Worm (Caenorhabditis elegans) whole organism, young adult: ENCODE data around the gene nmur-2.

Experiments used
- B0035.1 ChIP-seq: sonication (generic microtip); optimal IDR thresholded peaks from 2 replicates; lab custom pipeline; 2016; ENCODE audit warnings: missing genetic modification characterization, mild to moderate bottlenecking, missing compliant biosample characterization, missing genotype, missing genetic modification reagents
- C06A6.2 ChIP-seq: fragments of 200-800 bp; sonication (Bioruptor generic); conservative IDR thresholded peaks from 2 replicates; pipeline ENCODE4 v1.3.6; 2022; ENCODE audit warnings: missing genetic modification characterization, missing compliant biosample characterization
- F55B11.4 ChIP-seq: sonication (generic microtip); optimal IDR thresholded peaks from 2 replicates; lab custom pipeline; 2016; ENCODE audit warnings: missing compliant biosample characterization, missing genetic modification characterization, borderline replicate concordance; ENCODE audit not compliant: insufficient read depth
- K11D2.4 ChIP-seq: fragments of 200-800 bp; sonication (Bioruptor generic); IDR thresholded peaks from 2 replicates; pipeline ENCODE4 v1.3.6; 2022; ENCODE audit warnings: missing genetic modification reagents, missing genetic modification characterization, missing compliant biosample characterization
- Y53F4B.3 ChIP-seq: fragments of 200-800 bp; sonication (Bioruptor generic); IDR thresholded peaks from 2 replicates; pipeline ENCODE4 v1.3.6; 2022; ENCODE audit warnings: missing genetic modification reagents, missing genetic modification characterization, missing compliant biosample characterization
- athp-1 ChIP-seq: sonication (generic microtip); optimal IDR thresholded peaks from 2 replicates; lab custom pipeline; 2017; ENCODE audit warnings: mild to moderate bottlenecking, missing genetic modification characterization, missing compliant biosample characterization
- attf-3 ChIP-seq: fragments of 200-800 bp; sonication (Bioruptor generic); conservative IDR thresholded peaks from 2 replicates; pipeline ENCODE4 v1.3.6; 2022; ENCODE audit warnings: missing genetic modification reagents, missing genetic modification characterization, missing compliant biosample characterization
- attf-5 ChIP-seq: fragments of 200-800 bp; sonication (Bioruptor generic); optimal IDR thresholded peaks from 2 replicates; lab custom pipeline; 2018; ENCODE audit warnings: mild to moderate bottlenecking, missing genetic modification characterization, missing compliant biosample characterization
- bed-1 ChIP-seq: fragments of 200-800 bp; sonication (Bioruptor generic); IDR thresholded peaks from 2 replicates; pipeline ENCODE4 v1.3.6; 2022; ENCODE audit warnings: missing genetic modification reagents, missing genetic modification characterization, missing compliant biosample characterization
- bed-2 ChIP-seq: fragments of 200-800 bp; sonication (Bioruptor generic); IDR thresholded peaks from 2 replicates; pipeline ENCODE4 v1.3.6; 2022; ENCODE audit warnings: missing genetic modification reagents, missing genetic modification characterization, missing compliant biosample characterization
- ceh-100 ChIP-seq: fragments of 200-800 bp; sonication (Bioruptor generic); IDR thresholded peaks from 2 replicates; pipeline ENCODE4 v1.3.6; 2022; ENCODE audit warnings: missing genetic modification reagents, missing genetic modification characterization, missing compliant biosample characterization
- ceh-27 ChIP-seq: fragments of 200-800 bp; sonication (Bioruptor generic); optimal IDR thresholded peaks from 2 replicates; lab custom pipeline; 2018; ENCODE audit warnings: mild to moderate bottlenecking, missing genetic modification characterization, moderate library complexity, missing compliant biosample characterization
- die-1 ChIP-seq: sonication (generic microtip); optimal IDR thresholded peaks from 2 replicates; lab custom pipeline; 2016; ENCODE audit warnings: missing genotype, mild to moderate bottlenecking, missing genetic modification characterization, missing compliant biosample characterization
- dpff-1 ChIP-seq: sonication (generic microtip); optimal IDR thresholded peaks from 2 replicates; lab custom pipeline; 2017; ENCODE audit warnings: mild to moderate bottlenecking, missing genetic modification characterization, missing compliant biosample characterization
- ekl-4 ChIP-seq: fragments of 200-800 bp; sonication (Bioruptor generic); IDR thresholded peaks from 2 replicates; pipeline ENCODE4 v1.3.6; 2022; ENCODE audit warnings: missing genetic modification reagents, missing genetic modification characterization, missing compliant biosample characterization
- fkh-3 ChIP-seq: sonication (generic microtip); optimal IDR thresholded peaks from 2 replicates; lab custom pipeline; 2016; ENCODE audit warnings: mild to moderate bottlenecking, missing genetic modification characterization, missing compliant biosample characterization
- gei-17 ChIP-seq: fragments of 200-800 bp; sonication (Bioruptor generic); optimal IDR thresholded peaks from 2 replicates; lab custom pipeline; 2018; ENCODE audit warnings: mild to moderate bottlenecking, missing genetic modification characterization, missing compliant biosample characterization
- him-1 ChIP-seq: sonication (generic microtip); optimal IDR thresholded peaks from 2 replicates; lab custom pipeline; 2016; ENCODE audit warnings: missing genotype, missing genetic modification reagents, missing genetic modification characterization, missing compliant biosample characterization
- hlh-12 ChIP-seq: sonication (generic microtip); optimal IDR thresholded peaks from 2 replicates; lab custom pipeline; 2016; ENCODE audit warnings: missing genetic modification characterization, missing compliant biosample characterization
- lin-35 ChIP-seq, 3 experiments: fragments of 150-350 bp in 2 of 3; sonication (generic microtip) in 1 of 3; optimal IDR thresholded peaks; 2 replicates each; lab custom pipeline; 2014 to 2018; ENCODE audit warnings: missing biosample characterization in 3 of 3, missing genetic modification characterization in 3 of 3, missing genetic modification reagents in 3 of 3
- lin-40 ChIP-seq: sonication (generic microtip); optimal IDR thresholded peaks from 2 replicates; lab custom pipeline; 2016; ENCODE audit warnings: missing genetic modification characterization, mild to moderate bottlenecking, missing compliant biosample characterization, missing genotype, missing genetic modification reagents
- lin-54 ChIP-seq: fragments of 200-800 bp; sonication (Bioruptor generic); optimal IDR thresholded peaks from 2 replicates; lab custom pipeline; 2018; ENCODE audit warnings: mild to moderate bottlenecking, missing genetic modification characterization, missing compliant biosample characterization
- mcd-1 ChIP-seq: fragments of 200-800 bp; sonication (Bioruptor generic); IDR thresholded peaks from 2 replicates; pipeline ENCODE4 v1.3.6; 2022; ENCODE audit warnings: missing genetic modification reagents, missing genetic modification characterization, missing compliant biosample characterization
- nhr-179 ChIP-seq: sonication (generic microtip); optimal IDR thresholded peaks from 2 replicates; lab custom pipeline; 2016; ENCODE audit warnings: mild to moderate bottlenecking, missing genetic modification characterization, missing compliant biosample characterization
- nhr-27 ChIP-seq: fragments of 200-800 bp; sonication (Bioruptor generic); optimal IDR thresholded peaks from 2 replicates; lab custom pipeline; 2018; ENCODE audit warnings: mild to moderate bottlenecking, missing genetic modification characterization, moderate library complexity, missing compliant biosample characterization
- sea-2 ChIP-seq: fragments of 200-800 bp; sonication (Bioruptor generic); IDR thresholded peaks from 2 replicates; pipeline ENCODE4 v1.3.6; 2022; ENCODE audit warnings: missing genetic modification characterization, missing compliant biosample characterization
- tbp1 ChIP-seq: fragments of 200-800 bp; sonication (Bioruptor generic); optimal IDR thresholded peaks from 2 replicates; lab custom pipeline; 2018; ENCODE audit warnings: mild to moderate bottlenecking, missing genetic modification characterization, missing compliant biosample characterization
- ztf-22 ChIP-seq: fragments of 200-800 bp; sonication (Bioruptor generic); optimal IDR thresholded peaks from 2 replicates; lab custom pipeline; 2018; ENCODE audit warnings: mild to moderate bottlenecking, missing genetic modification characterization, moderate library complexity, missing compliant biosample characterization
- ztf-25 ChIP-seq: fragments of 200-800 bp; sonication (Bioruptor generic); IDR thresholded peaks from 2 replicates; pipeline ENCODE4 v1.3.6; 2022; ENCODE audit warnings: missing genetic modification reagents, missing genetic modification characterization, missing compliant biosample characterization
- ztf-26 ChIP-seq: sonication (generic microtip); optimal IDR thresholded peaks from 2 replicates; lab custom pipeline; 2017; ENCODE audit warnings: missing genetic modification characterization, missing compliant biosample characterization
- ztf-28 ChIP-seq: fragments of 200-800 bp; sonication (Bioruptor generic); IDR thresholded peaks from 2 replicates; pipeline ENCODE4 v1.3.6; 2022; ENCODE audit warnings: missing genetic modification reagents, missing genetic modification characterization, missing compliant biosample characterization

nmur-2 gene

ce11 chrII:98894-99293 lies 25.9 kb downstream of the nmur-2 start, which contains the start of gene C50D2.10:
Gene C50D2.10, plus strand, starts transcription at chrII:99138.
- TF ChIP-seq mcd-1 (GFP tag; lab: Robert Waterston, UW) (peak; percentile 25; the same call in 1 of the 2 replicates), attf-3 (GFP tag; lab: Robert Waterston, UW) (peak; percentile 70)
- TF ChIP-seq, all 124 proteins: peak for 2; not testable (repeated sequence) for 122

DNA sequence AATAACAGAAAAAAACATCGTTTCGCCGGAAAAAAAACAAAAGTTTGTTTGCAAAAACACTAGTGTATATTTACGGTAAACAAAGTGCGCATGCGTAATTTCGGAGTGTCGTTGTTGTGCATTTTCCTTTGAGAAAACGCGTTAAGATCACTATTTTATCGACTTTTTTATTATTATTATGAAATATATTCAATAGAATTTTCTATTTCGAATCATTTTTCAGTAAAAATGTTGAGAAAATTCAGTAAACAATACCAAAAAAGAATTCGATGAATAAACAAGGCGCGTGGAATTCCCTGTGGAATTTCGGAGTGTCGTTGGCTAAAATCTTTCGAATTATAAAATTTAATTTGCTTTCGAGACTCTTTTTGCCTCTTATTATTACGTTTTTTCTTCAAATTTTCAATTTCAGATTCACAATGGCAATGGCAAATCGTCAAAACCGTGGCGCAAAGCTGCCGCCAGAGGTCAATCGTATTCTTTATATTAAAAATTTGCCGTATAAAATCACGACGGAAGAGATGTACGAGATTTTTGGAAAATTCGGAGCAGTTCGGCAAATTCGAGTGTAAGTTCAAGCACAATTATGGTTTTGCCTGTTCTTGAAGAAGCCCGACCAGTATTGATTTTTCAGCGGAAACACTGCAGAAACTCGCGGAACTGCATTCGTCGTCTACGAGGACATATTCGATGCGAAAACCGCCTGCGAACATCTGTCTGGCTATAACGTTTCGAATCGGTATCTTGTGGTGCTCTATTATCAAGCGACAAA lies 26.6 kb downstream of the nmur-2 start, which contains the start of the genes luc-7L3 and sftb-6:
luc-7L3 (minus strand) TSS at position 36 of the 772 bp plus-strand sequence.
sftb-6 (plus strand) TSS at position 413 of the 772 bp plus-strand sequence.
- no peak for TF ChIP-seq ceh-27
- TF ChIP-seq lin-40, result peak; percentile 58
- peak; percentile 25 for TF ChIP-seq attf-5 (GFP tag; lab: Kevin White, UChicago)
- peak; percentile 98 for TF ChIP-seq attf-3 (GFP tag; lab: Robert Waterston, UW)
- TF ChIP-seq, all 124 proteins: peak for 3

DNA sequence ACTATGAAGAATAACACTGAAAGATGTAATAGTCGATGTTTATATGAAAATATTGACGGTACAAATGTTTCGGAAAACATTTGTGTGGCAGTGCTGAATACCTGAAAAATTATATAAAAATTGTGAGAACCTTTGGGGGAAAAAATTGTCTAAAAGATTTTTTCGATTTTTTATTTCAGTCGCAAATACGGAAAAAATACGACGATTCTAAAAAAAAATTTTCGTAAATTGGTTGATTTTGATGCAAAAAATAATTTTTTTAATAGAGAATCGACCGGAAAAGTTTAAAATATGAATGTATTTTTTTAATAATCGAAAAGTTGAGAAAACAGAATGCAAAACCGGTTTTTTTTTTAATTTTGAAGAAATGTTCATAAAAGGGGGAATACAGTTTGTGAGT lies 29.6 kb downstream of the nmur-2 start, which contains the start of gene C50D2.7:
C50D2.7 (minus strand) TSS at position 101 of the 400 bp plus-strand sequence.
- TF ChIP-seq gei-17 (GFP tag; lab: Kevin White, UChicago) (no peak), ztf-25 (GFP tag; lab: Robert Waterston, UW) (no peak), sea-2 (GFP tag; lab: Robert Waterston, UW) (no peak), nhr-27 (tag; lab: Kevin White, UChicago) (no peak), hlh-12 (tag; lab: Kevin White, UChicago) (no peak), lin-35 (GFP tag; optimal IDR thresholded peaks at IDR 0.05; lab: Kevin White, UChicago) (no peak), ztf-28 (GFP tag; lab: Robert Waterston, UW) (no peak), Y53F4B.3 (GFP tag; lab: Robert Waterston, UW) (no peak), tbp1 (no peak), K11D2.4 (GFP tag; lab: Robert Waterston, UW) (no peak), dpff-1 (tag; lab: Kevin White, UChicago) (no peak), nhr-179 (tag; lab: Kevin White, UChicago) (no peak), bed-1 (GFP tag; lab: Robert Waterston, UW) (no peak), lin-54 (GFP tag; lab: Kevin White, UChicago) (no peak), B0035.1 (tag; lab: Kevin White, UChicago) (no peak), athp-1 (tag; lab: Kevin White, UChicago) (no peak), ekl-4 (GFP tag; lab: Robert Waterston, UW) (no peak), ztf-26 (tag; lab: Kevin White, UChicago) (no peak)

DNA sequence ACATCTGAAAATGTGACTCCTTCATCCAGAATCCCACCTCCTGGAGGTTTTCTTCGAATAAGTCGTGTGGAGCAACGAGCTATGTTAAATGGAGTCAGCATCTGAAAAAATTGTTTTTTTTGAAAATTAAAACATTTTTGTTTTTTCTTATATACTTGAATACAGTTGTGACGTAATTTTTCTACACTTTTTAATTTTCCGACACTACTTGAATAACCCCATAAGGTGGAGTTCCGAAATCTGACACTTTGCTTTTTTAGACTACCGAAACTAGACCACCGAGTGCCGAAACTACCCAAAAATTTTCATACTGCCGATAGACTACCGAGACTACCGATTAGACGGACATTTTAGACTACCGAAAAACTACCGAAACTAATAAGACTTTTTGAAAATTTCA lies 33.4 kb downstream of the nmur-2 start, which contains the start of gene mcat-1:
mcat-1 (minus strand) TSS at position 101 of the 400 bp plus-strand sequence.
- TF ChIP-seq fkh-3, result no peak
- TF ChIP-seq gei-17 (GFP tag; lab: Kevin White, UChicago), result no peak
- no peak for TF ChIP-seq ztf-22
- TF ChIP-seq athp-1 (tag; lab: Kevin White, UChicago), result no peak
- no peak for TF ChIP-seq bed-1 (GFP tag; lab: Robert Waterston, UW)
- no peak for TF ChIP-seq die-1 (tag; lab: Kevin White, UChicago)
- no peak for TF ChIP-seq bed-2 (GFP tag; lab: Robert Waterston, UW)
- TF ChIP-seq F55B11.4, result no peak
- no peak for TF ChIP-seq lin-40

- TF ChIP-seq him-1 (tag; lab: Kevin White, UChicago), result peak; percentile 95
- no peak for TF ChIP-seq ceh-100 (GFP tag; lab: Robert Waterston, UW)
- no peak for TF ChIP-seq C06A6.2 (GFP tag; lab: Robert Waterston, UW)
These were observed 36.9 kb downstream of the nmur-2 start for ce11 chrII:87937-88336.
